Fruit fly (Drosophila melanogaster) Kc167 (cell line): Measurements from ENCODE around the gene eIF2D.

Source experiments
- Myc ChIP-seq: fragments of >200 bp; optimal IDR thresholded peaks from 2 replicates; lab custom pipeline; 2017; ENCODE audit warnings: missing external identifiers
- Sin3A ChIP-seq: fragments of >200 bp; optimal IDR thresholded peaks from 2 replicates; lab custom pipeline; 2018; ENCODE audit warnings: missing external identifiers
- h ChIP-seq: fragments of >200 bp; optimal IDR thresholded peaks from 3 replicates; lab custom pipeline; 2018; ENCODE audit warnings: missing external identifiers
- insv ChIP-seq: fragments of >200 bp; optimal IDR thresholded peaks from 3 replicates; lab custom pipeline; 2018; ENCODE audit warnings: missing external identifiers
- psq ChIP-seq: fragments of >200 bp; optimal IDR thresholded peaks from 2 replicates; lab custom pipeline; 2017; ENCODE audit warnings: missing external identifiers
- ttk ChIP-seq: sonication (Bioruptor generic); optimal IDR thresholded peaks from 2 replicates; lab custom pipeline; 2017; ENCODE audit warnings: missing external identifiers

eIF2D gene

dm6 chr3R:29148072-29148471, 3.5 kb downstream of the eIF2D start, which contains the start of the genes CG11882 and Pglym78:
Gene CG11882, minus strand, starts transcription at chr3R:29148172.
Gene Pglym78, plus strand, starts transcription at chr3R:29148248.
- TF ChIP-seq insv (lab: Kevin White, UChicago) = peak; percentile 96
- no peak for TF ChIP-seq h

dm6 chr3R:29146710-29147109, 4.9 kb downstream of the eIF2D start, which contains the start of gene CG14511:
Gene CG14511, minus strand, starts transcription at chr3R:29146893.
- TF ChIP-seq psq (lab: Kevin White, UChicago) (no peak), h (no peak)

dm6 chr3R:29139767-29140755, 11.5 kb downstream of the eIF2D start:
- TF ChIP-seq Myc (no peak), h (no peak), ttk (lab: Kevin White, UChicago) (no peak), insv (lab: Kevin White, UChicago) (no peak), psq (lab: Kevin White, UChicago) (no peak), Sin3A (lab: Kevin White, UChicago) (no peak)

- no peak for TF ChIP-seq Sin3A (lab: Kevin White, UChicago)
- no peak for TF ChIP-seq ttk (lab: Kevin White, UChicago)
- TF ChIP-seq psq (lab: Kevin White, UChicago) = no peak
- no peak for TF ChIP-seq h
- TF ChIP-seq Myc = no peak
- no peak for TF ChIP-seq insv (lab: Kevin White, UChicago)
Observed at dm6 chr3R:29138961-29139527, 12.6 kb downstream of the eIF2D start.

dm6 chr3R:29138407-29138806, 13.2 kb downstream of the eIF2D start, which contains the start of the genes Alg13 and superdeath:
Gene Alg13, minus strand, starts transcription at chr3R:29138573.
Gene superdeath, plus strand, starts transcription at chr3R:29138662.
- TF ChIP-seq insv (lab: Kevin White, UChicago) (no peak), ttk (lab: Kevin White, UChicago) (no peak)

dm6 chr3R:29130902-29131621, 20.5 kb downstream of the eIF2D start, which contains the start of the genes dgt6 and Vha100-1:
Gene dgt6, minus strand, starts transcription at chr3R:29130972.
Gene Vha100-1, plus strand, starts transcription at chr3R:29131193.
- no peak for TF ChIP-seq h
- TF ChIP-seq psq (lab: Kevin White, UChicago) = no peak
- TF ChIP-seq Myc = no peak
- TF ChIP-seq Sin3A (lab: Kevin White, UChicago) = no peak
- TF ChIP-seq ttk (lab: Kevin White, UChicago) = no peak
- no peak for TF ChIP-seq insv (lab: Kevin White, UChicago)

- TF ChIP-seq ttk (lab: Kevin White, UChicago) (no peak), Myc (no peak), Sin3A (lab: Kevin White, UChicago) (no peak), insv (lab: Kevin White, UChicago) (no peak), h (no peak), psq (lab: Kevin White, UChicago) (no peak)
Observed at dm6 chr3R:29124128-29124527, 27.5 kb downstream of the eIF2D start.

- TF ChIP-seq psq (lab: Kevin White, UChicago) = no peak
- no peak for TF ChIP-seq insv (lab: Kevin White, UChicago)
- TF ChIP-seq Sin3A (lab: Kevin White, UChicago) = peak; percentile 70
- TF ChIP-seq ttk (lab: Kevin White, UChicago) = no peak
Observed at dm6 chr3R:29122817-29123611, 28.6 kb downstream of the eIF2D start, which contains the start of the genes yem and Ctl2. Gene yem, minus strand, starts transcription at chr3R:29122879. Gene Ctl2, plus strand, starts transcription at chr3R:29123370.

- TF ChIP-seq ttk (lab: Kevin White, UChicago) (no peak), insv (lab: Kevin White, UChicago) (no peak), psq (lab: Kevin White, UChicago) (no peak), Myc (no peak), h (no peak), Sin3A (lab: Kevin White, UChicago) (no peak)
Observed at dm6 chr3R:29116167-29116725, 35.3 kb downstream of the eIF2D start, which contains the start of gene Atg14. Gene Atg14, plus strand, starts transcription at chr3R:29116391.

dm6 chr3R:29113392-29113791, 38.2 kb downstream of the eIF2D start:
- no peak for TF ChIP-seq Sin3A (lab: Kevin White, UChicago)
- TF ChIP-seq Myc = no peak
- no peak for TF ChIP-seq psq (lab: Kevin White, UChicago)
- TF ChIP-seq ttk (lab: Kevin White, UChicago) = no peak
- no peak for TF ChIP-seq insv (lab: Kevin White, UChicago)
- TF ChIP-seq h = no peak
